Fruit fly (Drosophila melanogaster) whole organism, pupa: ENCODE results near the gene CG18265.

ENCODE experiments used
- CG10348 ChIP-seq: fragments of 200-800 bp; sonication (Bioruptor generic); IDR thresholded peaks from 2 replicates; pipeline ENCODE4 v1.3.6; 2022; ENCODE audit warnings: missing biosample characterization, missing genetic modification characterization
- CG12605 ChIP-seq: fragments of 200-800 bp; sonication (Bioruptor generic); IDR thresholded peaks from 2 replicates; pipeline ENCODE4 v1.3.6; 2022; ENCODE audit warnings: missing biosample characterization, missing genetic modification characterization
- CG13204 ChIP-seq: fragments of 200-800 bp; sonication (Bioruptor generic); optimal IDR thresholded peaks from 2 replicates; lab custom pipeline; 2018; ENCODE audit warnings: missing biosample characterization, mild to moderate bottlenecking, missing genetic modification characterization, moderate library complexity
- CG14655 ChIP-seq: fragments of 200-800 bp; sonication (Bioruptor generic); optimal IDR thresholded peaks from 3 replicates; lab custom pipeline; 2017; ENCODE audit warnings: mild to moderate bottlenecking, missing biosample characterization, missing genetic modification reagents, missing genetic modification characterization
- CG15710 ChIP-seq: fragments of 200-800 bp; sonication (Bioruptor generic); optimal IDR thresholded peaks from 2 replicates; lab custom pipeline; 2018; ENCODE audit warnings: missing biosample characterization, mild to moderate bottlenecking, missing genetic modification characterization, moderate library complexity
- CG17806 ChIP-seq: fragments of 200-800 bp; sonication (Bioruptor generic); optimal IDR thresholded peaks from 2 replicates; lab custom pipeline; 2018; ENCODE audit warnings: missing biosample characterization, mild to moderate bottlenecking, missing genetic modification characterization, moderate library complexity
- CG32121 ChIP-seq: fragments of 200-800 bp; sonication (Bioruptor generic); IDR thresholded peaks from 2 replicates; pipeline ENCODE4 v1.3.6; 2022; ENCODE audit warnings: missing biosample characterization, missing genetic modification characterization
- CG34367 ChIP-seq: fragments of 200-800 bp; sonication (Bioruptor generic); optimal IDR thresholded peaks from 2 replicates; lab custom pipeline; 2018; ENCODE audit warnings: missing biosample characterization, mild to moderate bottlenecking, missing genetic modification characterization
- CG4496 ChIP-seq: fragments of 200-800 bp; sonication (Bioruptor generic); IDR thresholded peaks from 3 replicates; pipeline ENCODE4 v1.3.6; 2022; ENCODE audit warnings: missing biosample characterization, missing genetic modification characterization
- CG8159 ChIP-seq: fragments of 200-800 bp; sonication (Bioruptor generic); optimal IDR thresholded peaks from 3 replicates; lab custom pipeline; 2018; ENCODE audit warnings: missing biosample characterization, mild to moderate bottlenecking, missing genetic modification characterization, moderate library complexity
- CG8301 ChIP-seq: fragments of 200-800 bp; sonication (Bioruptor generic); optimal IDR thresholded peaks from 2 replicates; lab custom pipeline; 2018; ENCODE audit warnings: missing biosample characterization, mild to moderate bottlenecking, missing genetic modification characterization
- CG9948 ChIP-seq: fragments of 200-800 bp; sonication (Bioruptor generic); optimal IDR thresholded peaks from 2 replicates; lab custom pipeline; 2018; ENCODE audit warnings: missing biosample characterization, mild to moderate bottlenecking, missing genetic modification characterization, moderate library complexity
- D1 ChIP-seq: fragments of 200-800 bp; sonication (Bioruptor generic); optimal IDR thresholded peaks from 2 replicates; lab custom pipeline; 2018; ENCODE audit warnings: missing biosample characterization, mild to moderate bottlenecking, missing genetic modification characterization, moderate library complexity
- EcR ChIP-seq: fragments of 200-800 bp; sonication (Bioruptor generic); optimal IDR thresholded peaks from 3 replicates; lab custom pipeline; 2019; ENCODE audit warnings: missing biosample characterization, missing genetic modification characterization, mild to moderate bottlenecking, moderate library complexity, missing genetic modification reagents
- Ets98B ChIP-seq: fragments of 200-800 bp; sonication (Bioruptor generic); IDR thresholded peaks from 2 replicates; pipeline ENCODE4 v1.3.6; 2022; ENCODE audit warnings: missing biosample characterization, missing genetic modification characterization
- Pif1A ChIP-seq: fragments of 200-800 bp; sonication (Bioruptor generic); optimal IDR thresholded peaks from 3 replicates; lab custom pipeline; 2016; ENCODE audit warnings: missing biosample characterization, missing genetic modification characterization
- Pif1B ChIP-seq: fragments of 200-800 bp; sonication (Bioruptor generic); optimal IDR thresholded peaks from 3 replicates; lab custom pipeline; 2016; ENCODE audit warnings: missing biosample characterization, missing genetic modification characterization
- Snoo ChIP-seq: fragments of 200-800 bp; sonication (Bioruptor generic); optimal IDR thresholded peaks from 3 replicates; lab custom pipeline; 2017; ENCODE audit warnings: missing biosample characterization, mild to moderate bottlenecking, missing genetic modification characterization, inconsistent platforms
- fd96Ca ChIP-seq: fragments of 200-800 bp; sonication (Bioruptor generic); IDR thresholded peaks from 3 replicates; pipeline ENCODE4 v1.3.6; 2022; ENCODE audit warnings: missing biosample characterization, missing genetic modification characterization
- gl ChIP-seq: fragments of 200-800 bp; sonication (Bioruptor generic); optimal IDR thresholded peaks from 2 replicates; lab custom pipeline; 2018; ENCODE audit warnings: missing biosample characterization, mild to moderate bottlenecking, missing genetic modification characterization
- rn ChIP-seq: fragments of 200-800 bp; sonication (Bioruptor generic); IDR thresholded peaks from 2 replicates; pipeline ENCODE4 v1.3.6; 2022; ENCODE audit warnings: missing biosample characterization, missing genetic modification characterization

CG18265 gene

dm6 chr3L:17444569-17444968 lies 5.4 kb downstream of the CG18265 start:
- no peak for TF ChIP-seq CG34367 (tag; lab: Kevin White, UChicago)
- TF ChIP-seq rn (GFP tag; lab: Robert Waterston, UW): no peak
- TF ChIP-seq CG4496 (GFP tag; lab: Robert Waterston, UW): no peak
- TF ChIP-seq CG32121 (GFP tag; lab: Robert Waterston, UW): no peak
- no peak for TF ChIP-seq CG12605
- TF ChIP-seq Pif1B (GFP tag; lab: Kevin White, UChicago): no peak
- no peak for TF ChIP-seq CG14655 (GFP tag; lab: Kevin White, UChicago)
- TF ChIP-seq CG17806 (tag; lab: Kevin White, UChicago): no peak
- TF ChIP-seq fd96Ca (GFP tag; lab: Robert Waterston, UW): no peak
- no peak for TF ChIP-seq CG8159 (tag; lab: Kevin White, UChicago)
- no peak for TF ChIP-seq EcR (GFP tag; lab: Kevin White, UChicago)

DNA sequence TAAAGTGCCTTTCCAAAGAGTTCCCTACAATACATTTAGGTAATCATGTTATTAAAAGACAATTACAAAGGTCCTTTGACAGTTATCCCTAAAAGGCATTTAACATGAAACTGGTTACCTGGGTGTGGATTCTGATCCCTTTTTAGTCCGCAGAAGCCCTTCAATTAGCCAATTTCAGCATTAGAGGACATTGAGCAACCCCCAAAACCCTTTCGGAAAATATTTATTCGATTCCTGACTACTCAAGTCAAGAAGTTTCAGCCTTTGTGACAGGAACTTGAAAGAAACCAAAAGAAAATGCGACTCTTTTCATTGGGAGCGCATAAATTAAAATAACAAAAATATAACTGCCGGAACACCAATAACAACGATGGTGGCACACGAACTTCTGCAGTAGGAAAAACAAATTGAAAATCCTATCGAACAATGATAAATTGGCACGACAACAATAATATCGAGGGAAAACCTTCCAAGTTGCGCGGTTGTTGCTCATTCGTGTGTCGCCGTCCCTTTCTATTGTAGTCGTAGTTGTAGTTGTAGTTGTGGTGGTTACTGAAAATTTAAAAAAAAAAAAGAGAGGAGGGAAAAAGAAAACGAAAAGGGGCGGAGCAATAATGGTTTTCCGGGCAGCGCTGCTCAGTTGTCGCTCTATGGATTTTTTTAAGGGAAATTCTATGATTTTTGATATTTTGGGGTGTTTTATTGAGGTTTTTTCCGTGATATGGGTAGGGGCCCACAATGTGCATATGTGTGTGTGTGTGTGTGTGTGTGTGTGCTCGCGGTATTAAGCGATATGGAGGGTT lies 6.6 kb downstream of the CG18265 start:
- TF ChIP-seq CG17806 (tag; lab: Kevin White, UChicago) (no peak), fd96Ca (GFP tag; lab: Robert Waterston, UW) (no peak), rn (GFP tag; lab: Robert Waterston, UW) (no peak), Pif1A (GFP tag; lab: Kevin White, UChicago) (no peak), D1 (tag; lab: Kevin White, UChicago) (no peak), Pif1B (GFP tag; lab: Kevin White, UChicago) (no peak), Snoo (tag; lab: Kevin White, UChicago) (no peak), CG32121 (GFP tag; lab: Robert Waterston, UW) (no peak), CG8159 (tag; lab: Kevin White, UChicago) (no peak), Ets98B (no peak), EcR (GFP tag; lab: Kevin White, UChicago) (no peak), CG14655 (GFP tag; lab: Kevin White, UChicago) (no peak), CG10348 (GFP tag; lab: Robert Waterston, UW) (no peak), CG9948 (tag; lab: Kevin White, UChicago) (no peak), CG4496 (GFP tag; lab: Robert Waterston, UW) (no peak), CG13204 (no peak)

dm6 chr3L:17447881-17448280 lies 8.7 kb downstream of the CG18265 start:
- TF ChIP-seq Pif1A (GFP tag; lab: Kevin White, UChicago) (no peak), Pif1B (GFP tag; lab: Kevin White, UChicago) (no peak), D1 (tag; lab: Kevin White, UChicago) (no peak), CG13204 (no peak)

DNA sequence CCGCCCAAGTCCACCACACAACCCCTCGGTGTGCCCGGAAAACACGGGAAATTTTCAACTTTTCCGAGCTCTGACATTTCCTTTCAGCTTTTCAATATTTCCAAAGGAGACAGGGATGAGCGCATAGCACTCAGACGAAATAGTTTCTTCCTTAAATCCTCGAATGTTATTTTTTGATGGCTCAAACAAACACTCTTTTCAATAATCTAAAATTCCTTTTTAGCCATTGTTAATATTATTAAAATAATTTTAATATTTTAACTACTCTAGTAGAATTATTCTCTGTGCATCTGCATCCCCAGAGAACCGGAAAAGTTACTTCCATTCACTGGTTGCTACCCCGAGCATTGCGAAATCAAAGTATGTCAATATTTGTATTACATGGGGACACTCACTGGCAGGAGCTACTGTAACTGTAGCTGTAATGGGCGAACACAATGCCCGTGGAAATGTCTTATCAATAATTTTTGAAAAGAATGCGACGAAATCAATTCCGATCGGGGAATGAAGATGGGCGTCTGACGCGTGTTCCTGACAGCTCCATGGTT lies 18.6 kb downstream of the CG18265 start:
- TF ChIP-seq CG8159 (tag; lab: Kevin White, UChicago) (peak; percentile 14), Pif1A (GFP tag; lab: Kevin White, UChicago) (no peak)

DNA sequence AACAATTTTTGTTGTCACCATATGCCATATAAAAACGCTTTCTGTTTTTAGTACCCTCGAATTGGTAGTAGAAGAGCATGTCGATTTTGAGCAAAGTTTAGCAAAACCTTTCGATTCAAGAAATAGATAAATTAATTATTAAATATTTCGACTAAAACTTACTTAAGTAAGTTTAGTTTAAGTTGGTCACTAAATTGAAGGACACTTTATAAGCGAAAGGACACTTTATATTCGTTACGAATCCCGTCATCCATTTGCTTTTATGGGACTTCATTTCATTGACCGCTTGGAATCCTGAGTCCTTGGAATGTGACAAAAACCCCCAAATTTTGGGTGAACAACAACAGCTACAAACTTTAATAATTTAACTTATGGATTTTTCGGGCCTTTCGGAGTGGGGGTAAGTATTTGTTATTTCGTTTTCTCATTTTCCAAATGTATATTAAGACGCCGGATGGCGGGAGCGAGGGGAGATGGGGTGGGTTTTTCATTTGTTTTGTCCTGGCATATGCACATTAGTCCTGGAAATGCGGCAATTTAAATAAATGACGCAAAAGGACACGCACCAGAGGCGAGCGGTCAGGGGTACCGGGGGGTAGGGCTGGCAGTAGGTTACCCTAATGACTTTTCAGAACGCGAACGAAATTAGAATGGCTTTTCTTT lies 19.8 kb downstream of the CG18265 start:
- TF ChIP-seq Snoo (tag; lab: Kevin White, UChicago) (no peak), CG13204 (no peak), CG14655 (GFP tag; lab: Kevin White, UChicago) (no peak), CG17806 (tag; lab: Kevin White, UChicago) (no peak), CG32121 (GFP tag; lab: Robert Waterston, UW) (no peak), Ets98B (no peak), CG12605 (no peak), CG4496 (GFP tag; lab: Robert Waterston, UW) (no peak), Pif1A (GFP tag; lab: Kevin White, UChicago) (no peak), CG8301 (tag; lab: Kevin White, UChicago) (no peak), CG15710 (tag; lab: Kevin White, UChicago) (no peak), D1 (tag; lab: Kevin White, UChicago) (no peak), CG34367 (tag; lab: Kevin White, UChicago) (no peak), rn (GFP tag; lab: Robert Waterston, UW) (no peak), EcR (GFP tag; lab: Kevin White, UChicago) (no peak), fd96Ca (GFP tag; lab: Robert Waterston, UW) (no peak), CG10348 (GFP tag; lab: Robert Waterston, UW) (no peak), gl (no peak), CG9948 (tag; lab: Kevin White, UChicago) (no peak), Pif1B (GFP tag; lab: Kevin White, UChicago) (no peak)
